Worm (Caenorhabditis elegans) whole organism, late embryonic: ENCODE data around the gene C07B5.8.

Experiments
- ceh-19 ChIP-seq: fragments of 200-800 bp; sonication (Bioruptor generic); optimal IDR thresholded peaks from 2 replicates; lab custom pipeline; 2018; ENCODE audit warnings: mild to moderate bottlenecking, missing genetic modification characterization, missing compliant biosample characterization
- ceh-9 ChIP-seq: sonication (generic microtip); optimal IDR thresholded peaks from 2 replicates; lab custom pipeline; 2016; ENCODE audit warnings: mild to moderate bottlenecking, missing genetic modification characterization, inconsistent platforms, missing compliant biosample characterization
- dve-1 ChIP-seq: sonication (generic microtip); optimal IDR thresholded peaks from 2 replicates; lab custom pipeline; 2017; ENCODE audit warnings: antibody characterized with exemption, mild to moderate bottlenecking, missing genetic modification characterization, missing compliant biosample characterization
- fkh-10 ChIP-seq: fragments of 150-350 bp; optimal IDR thresholded peaks from 2 replicates; lab custom pipeline; 2014; ENCODE audit warnings: missing biosample characterization, missing genetic modification reagents, missing genetic modification characterization
- hlh-15 ChIP-seq: sonication (generic microtip); optimal IDR thresholded peaks from 2 replicates; lab custom pipeline; 2016; ENCODE audit warnings: missing genetic modification characterization, missing compliant biosample characterization
- nfya-1 ChIP-seq: sonication (generic microtip); optimal IDR thresholded peaks from 2 replicates; lab custom pipeline; 2017; ENCODE audit warnings: missing genetic modification characterization, mild to moderate bottlenecking, missing compliant biosample characterization, antibody characterized with exemption, moderate library complexity
- pha-2 ChIP-seq: sonication (generic microtip); optimal IDR thresholded peaks from 2 replicates; lab custom pipeline; 2017; ENCODE audit warnings: mild to moderate bottlenecking, missing genetic modification characterization, missing compliant biosample characterization
- pros-1 ChIP-seq: fragments of 150-350 bp; optimal IDR thresholded peaks from 2 replicates; lab custom pipeline; 2014; ENCODE audit warnings: missing biosample characterization, missing genetic modification reagents, missing genetic modification characterization
- unc-42 ChIP-seq: sonication (generic microtip); optimal IDR thresholded peaks from 2 replicates; lab custom pipeline; 2016; ENCODE audit warnings: missing genotype, missing genetic modification characterization, missing compliant biosample characterization
- zip-5 ChIP-seq: sonication (generic microtip); optimal IDR thresholded peaks from 2 replicates; lab custom pipeline; 2016; ENCODE audit warnings: missing genetic modification characterization, missing compliant biosample characterization
- ztf-16 ChIP-seq: sonication (generic microtip); optimal IDR thresholded peaks from 2 replicates; lab custom pipeline; 2017; ENCODE audit warnings: missing genetic modification characterization, missing compliant biosample characterization

- TF ChIP-seq nfya-1 (no peak), ceh-9 (tag; lab: Kevin White, UChicago) (no peak), dve-1 (tag; lab: Kevin White, UChicago) (no peak), fkh-10 (no peak), zip-5 (no peak), pha-2 (tag; lab: Kevin White, UChicago) (no peak), hlh-15 (tag; lab: Kevin White, UChicago) (no peak), ceh-19 (GFP tag; lab: Kevin White, UChicago) (no peak), unc-42 (tag; lab: Kevin White, UChicago) (no peak), ztf-16 (tag; lab: Kevin White, UChicago) (no peak), pros-1 (no peak)
These were observed 47.0 kb downstream of the C07B5.8 start for ce11 chrX:9489578-9489977.
